Fruit fly (Drosophila melanogaster) whole organism, wandering third instar larva: ENCODE data around the gene Met.
A peak's percentile ranks its signal among the peaks of the same experiment; 100 is the strongest.

Experiments
- Abd-B ChIP-seq: fragments of >200 bp; optimal IDR thresholded peaks from 2 replicates; lab custom pipeline; 2017; ENCODE audit warnings: missing biosample characterization, missing genetic modification characterization
- CG32264 ChIP-seq: fragments of 200-800 bp; sonication (Bioruptor generic); optimal IDR thresholded peaks from 2 replicates; lab custom pipeline; 2016; ENCODE audit warnings: missing biosample characterization, missing genetic modification characterization
- CG9705 ChIP-seq: fragments of 200-800 bp; sonication (Bioruptor generic); optimal IDR thresholded peaks from 2 replicates; lab custom pipeline; 2018; ENCODE audit warnings: missing biosample characterization, mild to moderate bottlenecking, missing genetic modification characterization
- CrebA ChIP-seq: fragments of 200-800 bp; sonication (Bioruptor generic); optimal IDR thresholded peaks from 2 replicates; lab custom pipeline; 2016; ENCODE audit warnings: missing biosample characterization, mild to moderate bottlenecking, missing genetic modification characterization, borderline replicate concordance
- Dfd ChIP-seq: fragments of >200 bp; optimal IDR thresholded peaks from 2 replicates; lab custom pipeline; 2017; ENCODE audit warnings: missing biosample characterization, missing genetic modification characterization
- Dif ChIP-seq: fragments of 200-275, 200-300 bp; sonication (Bioruptor generic); optimal IDR thresholded peaks from 2 replicates; lab custom pipeline; 2018; ENCODE audit warnings: missing biosample characterization, missing genetic modification characterization; ENCODE audit not compliant: partially characterized antibody
- GATAd ChIP-seq: sonication (Bioruptor generic); optimal IDR thresholded peaks from 2 replicates; lab custom pipeline; 2016; ENCODE audit warnings: missing biosample characterization, missing genetic modification characterization
- HLH106 ChIP-seq: fragments of 200-800 bp; optimal IDR thresholded peaks from 3 replicates; lab custom pipeline; 2019; ENCODE audit warnings: missing biosample characterization, mild to moderate bottlenecking, missing genetic modification characterization, moderate library complexity
- Hnf4 ChIP-seq: fragments of 200-800 bp; sonication (Bioruptor generic); optimal IDR thresholded peaks from 2 replicates; lab custom pipeline; 2016; ENCODE audit warnings: missing biosample characterization, mild to moderate bottlenecking, missing genetic modification characterization
- Hr78 ChIP-seq: fragments of >200 bp; optimal IDR thresholded peaks from 2 replicates; lab custom pipeline; 2017; ENCODE audit warnings: missing biosample characterization, missing genetic modification characterization
- Hr83 ChIP-seq: fragments of 200-300 bp; sonication (Bioruptor generic); optimal IDR thresholded peaks from 2 replicates; lab custom pipeline; 2016; ENCODE audit warnings: missing biosample characterization, mild to moderate bottlenecking, missing genetic modification characterization, moderate library complexity; ENCODE audit not compliant: poor library complexity, severe bottlenecking
- Jra ChIP-seq: sonication (Bioruptor generic); optimal IDR thresholded peaks from 2 replicates; lab custom pipeline; 2016; ENCODE audit warnings: missing biosample characterization, missing genetic modification characterization
- Mio ChIP-seq: sonication (Bioruptor generic); optimal IDR thresholded peaks from 2 replicates; lab custom pipeline; 2016; ENCODE audit warnings: missing biosample characterization, missing genetic modification characterization
- Myc ChIP-seq: fragments of >200 bp; optimal IDR thresholded peaks from 2 replicates; lab custom pipeline; 2017
- N ChIP-seq: fragments of >200 bp; optimal IDR thresholded peaks from 2 replicates; lab custom pipeline; 2018; ENCODE audit warnings: missing biosample characterization, missing external identifiers, missing genetic modification characterization
- OdsH ChIP-seq: fragments of 200-800 bp; sonication (Bioruptor generic); optimal IDR thresholded peaks from 2 replicates; lab custom pipeline; 2016; ENCODE audit warnings: missing biosample characterization, mild to moderate bottlenecking, missing genetic modification characterization
- Rel ChIP-seq, 2 experiments: fragments of 200-800 bp; sonication (Bioruptor generic) in 1 of 2; optimal IDR thresholded peaks; 2 replicates in 1 of 2; 3 replicates in 1 of 2; lab custom pipeline; 2016 to 2019; ENCODE audit warnings: mild to moderate bottlenecking in 2 of 2, missing biosample characterization in 2 of 2, missing genetic modification characterization in 2 of 2, moderate library complexity in 1 of 2
- Sp1 ChIP-seq: fragments of 200-800 bp; sonication (Bioruptor generic); optimal IDR thresholded peaks from 3 replicates; lab custom pipeline; 2019; ENCODE audit warnings: missing biosample characterization, mild to moderate bottlenecking, missing genetic modification characterization, moderate library complexity
- Vsx2 ChIP-seq: fragments of 200-300, 225-300 bp; sonication (Bioruptor generic); optimal IDR thresholded peaks from 2 replicates; lab custom pipeline; 2018; ENCODE audit warnings: missing biosample characterization, missing genetic modification characterization; ENCODE audit not compliant: partially characterized antibody
- br ChIP-seq: fragments of 200-800 bp; sonication (Bioruptor generic); optimal IDR thresholded peaks from 2 replicates; lab custom pipeline; 2016; ENCODE audit warnings: missing biosample characterization, missing genetic modification characterization
- brk ChIP-seq: fragments of 200-800 bp; sonication (Bioruptor generic); optimal IDR thresholded peaks from 2 replicates; lab custom pipeline; 2016; ENCODE audit warnings: missing biosample characterization, mild to moderate bottlenecking, missing genetic modification characterization
- dl ChIP-seq, 2 experiments: fragments of 175-275, 200-275 bp in 1 of 2; fragments of 200-275 bp in 1 of 2; sonication (Bioruptor generic); optimal IDR thresholded peaks; lab custom pipeline; 2018; ENCODE audit warnings: mild to moderate bottlenecking in 2 of 2, missing biosample characterization in 2 of 2, missing genetic modification characterization in 2 of 2, moderate library complexity in 2 of 2; ENCODE audit not compliant: partially characterized antibody in 2 of 2, insufficient read depth in 1 of 2
- dmrt93B ChIP-seq: fragments of 200-800 bp; sonication (Bioruptor generic); optimal IDR thresholded peaks from 2 replicates; lab custom pipeline; 2018; ENCODE audit warnings: missing biosample characterization, mild to moderate bottlenecking, missing genetic modification characterization
- dsf ChIP-seq: sonication (Bioruptor generic); optimal IDR thresholded peaks from 2 replicates; lab custom pipeline; 2016; ENCODE audit warnings: missing biosample characterization, missing genetic modification characterization, borderline replicate concordance
- ey ChIP-seq: fragments of 200-800 bp; sonication (Bioruptor generic); optimal IDR thresholded peaks from 2 replicates; lab custom pipeline; 2016; ENCODE audit warnings: missing biosample characterization, missing genetic modification characterization
- foxo ChIP-seq, 2 experiments: fragments of 200-800 bp; sonication (Bioruptor generic); optimal IDR thresholded peaks; 2 replicates in 1 of 2; 3 replicates in 1 of 2; lab custom pipeline; 2016 to 2017; ENCODE audit warnings: missing biosample characterization in 2 of 2, missing genetic modification characterization in 2 of 2
- fru ChIP-seq: fragments of 200-800 bp; sonication (Bioruptor generic); optimal IDR thresholded peaks from 3 replicates; lab custom pipeline; 2016; ENCODE audit warnings: missing biosample characterization, mild to moderate bottlenecking, missing genetic modification characterization
- h ChIP-seq: fragments of 200-800 bp; sonication (Bioruptor generic); optimal IDR thresholded peaks from 3 replicates; lab custom pipeline; 2016; ENCODE audit warnings: missing biosample characterization, mild to moderate bottlenecking, missing genetic modification characterization
- jim ChIP-seq: fragments of 175-275, 200-325 bp; sonication (Bioruptor generic); optimal IDR thresholded peaks from 2 replicates; lab custom pipeline; 2016; ENCODE audit warnings: missing biosample characterization, mild to moderate bottlenecking, missing genetic modification characterization
- lola ChIP-seq: fragments of >200 bp; optimal IDR thresholded peaks from 2 replicates; lab custom pipeline; 2017; ENCODE audit warnings: missing biosample characterization, missing genetic modification characterization
- pan ChIP-seq: fragments of >200 bp; optimal IDR thresholded peaks from 2 replicates; lab custom pipeline; 2017
- psq ChIP-seq: fragments of 200-800 bp; sonication (Bioruptor generic); optimal IDR thresholded peaks from 3 replicates; lab custom pipeline; 2017; ENCODE audit warnings: missing biosample characterization, mild to moderate bottlenecking, missing genetic modification characterization, moderate library complexity
- rgr ChIP-seq: fragments of 200-800 bp; sonication (Bioruptor generic); optimal IDR thresholded peaks from 3 replicates; lab custom pipeline; 2016; ENCODE audit warnings: missing biosample characterization, mild to moderate bottlenecking, missing genetic modification characterization
- sage ChIP-seq: fragments of 200-800 bp; sonication (Bioruptor generic); optimal IDR thresholded peaks from 2 replicates; lab custom pipeline; 2016; ENCODE audit warnings: missing biosample characterization, mild to moderate bottlenecking, missing genetic modification characterization
- sv ChIP-seq: fragments of 200-800 bp; sonication (Bioruptor generic); optimal IDR thresholded peaks from 3 replicates; lab custom pipeline; 2016; ENCODE audit warnings: missing biosample characterization, missing genetic modification characterization
- tai ChIP-seq: sonication (Bioruptor generic); optimal IDR thresholded peaks from 2 replicates; lab custom pipeline; 2016; ENCODE audit warnings: missing biosample characterization, missing genetic modification characterization
- usp ChIP-seq: fragments of >200 bp; optimal IDR thresholded peaks from 2 replicates; lab custom pipeline; 2017; ENCODE audit warnings: missing biosample characterization, missing genetic modification characterization
- woc ChIP-seq: sonication (Bioruptor generic); optimal IDR thresholded peaks from 2 replicates; lab custom pipeline; 2016; ENCODE audit warnings: missing biosample characterization, mild to moderate bottlenecking, missing genetic modification characterization

Gene Met

dm6 chrX:11572270-11572914 lies 43.5 kb upstream of the Met start, which contains the start of the genes Kmn1 and Reepl1:
Kmn1 (minus strand) TSS chrX:11572442.
Reepl1 (plus strand) TSS chrX:11572707.
- TF ChIP-seq Hnf4 (GFP tag; lab: Kevin White, UChicago) (no peak), dmrt93B (GFP tag; lab: Kevin White, UChicago) (no peak), Sp1 (GFP tag; lab: Kevin White, UChicago) (peak; percentile 19), OdsH (no peak), Hr83 (GFP tag; lab: Kevin White, UChicago) (no peak), tai (no peak), h (no peak), Rel (GFP tag; optimal IDR thresholded peaks at IDR 0.05; lab: Kevin White, UChicago) (no peak), Rel (tag; optimal IDR thresholded peaks at IDR 0.05; lab: Kevin White, UChicago) (no peak), Mio (no peak), Jra (no peak), sage (no peak), foxo (GFP tag; optimal IDR thresholded peaks at IDR 0.05; lab: Kevin White, UChicago) (peak in 1 of 2 experiments; percentile 40), jim (GFP tag; lab: Kevin White, UChicago) (no peak), Myc (peak; percentile 58), usp (GFP tag; lab: Kevin White, UChicago) (no peak), N (GFP tag; lab: Kevin White, UChicago) (no peak), sv (GFP tag; lab: Kevin White, UChicago) (no peak), rgr (GFP tag; lab: Kevin White, UChicago) (peak; percentile 1), GATAd (no peak), br (GFP tag; lab: Kevin White, UChicago) (no peak), ey (GFP tag; lab: Kevin White, UChicago) (no peak), Vsx2 (GFP tag; lab: Kevin White, UChicago) (no peak), Dif (GFP tag; lab: Kevin White, UChicago) (no peak), CrebA (GFP tag; lab: Kevin White, UChicago) (no peak), dl (GFP tag; optimal IDR thresholded peaks at IDR 0.05; lab: Kevin White, UChicago; ENCODE audit: insufficient read depth in 1 of 2, partially characterized antibody in 2 of 2) (no peak), CG32264 (no peak), CG9705 (GFP tag; lab: Kevin White, UChicago) (no peak), Hr78 (GFP tag; lab: Kevin White, UChicago) (no peak), HLH106 (tag; lab: Kevin White, UChicago) (peak; percentile 19), pan (lab: Kevin White, UChicago) (no peak), brk (GFP tag; lab: Kevin White, UChicago) (no peak), dsf (GFP tag; lab: Kevin White, UChicago) (no peak), psq (GFP tag; lab: Kevin White, UChicago) (no peak), woc (peak; percentile 21)

dm6 chrX:11573529-11573928 lies 42.4 kb upstream of the Met start, which contains the start of gene CG11696:
CG11696 (plus strand) TSS chrX:11573731.
- peak; percentile 62 for TF ChIP-seq Myc
- TF ChIP-seq usp (GFP tag; lab: Kevin White, UChicago), result no peak

DNA sequence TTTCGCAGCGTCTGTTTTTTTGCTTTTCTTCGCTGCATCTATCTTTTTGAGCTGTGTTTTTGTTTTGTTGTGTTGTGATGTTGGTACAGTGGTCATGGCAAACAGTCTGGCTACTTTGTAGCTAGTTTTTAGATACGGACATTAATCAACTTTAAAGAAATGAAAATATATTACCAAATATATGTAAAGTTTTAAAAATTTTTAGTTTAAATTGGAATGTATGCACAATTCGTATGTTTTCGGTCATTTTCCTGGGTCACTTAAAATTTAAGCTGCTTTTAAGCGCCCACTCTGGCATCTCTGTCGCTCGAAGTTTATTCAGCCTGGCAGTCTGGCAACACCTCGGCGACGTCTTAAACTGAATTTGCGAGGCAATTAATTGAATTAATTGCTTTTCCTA lies 39.4 kb upstream of the Met start, which contains the start of gene CG11695:
TSS of gene CG11695 (plus strand) at position 344 of the 400 bp plus-strand sequence.
- TF ChIP-seq CrebA (GFP tag; lab: Kevin White, UChicago), result no peak
- no peak for TF ChIP-seq usp (GFP tag; lab: Kevin White, UChicago)
- no peak for TF ChIP-seq Jra
- TF ChIP-seq Hnf4 (GFP tag; lab: Kevin White, UChicago), result no peak
- peak in 1 of 2 experiments; percentile 82 for TF ChIP-seq foxo (GFP tag; optimal IDR thresholded peaks at IDR 0.05; lab: Kevin White, UChicago)
- TF ChIP-seq CG9705 (GFP tag; lab: Kevin White, UChicago), result peak; percentile 77
- peak; percentile 58 for TF ChIP-seq psq (GFP tag; lab: Kevin White, UChicago)
- peak; percentile 75 for TF ChIP-seq Sp1 (GFP tag; lab: Kevin White, UChicago)
- peak; percentile 85 for TF ChIP-seq woc
- peak; percentile 77 for TF ChIP-seq rgr (GFP tag; lab: Kevin White, UChicago)
- peak; percentile 72 for TF ChIP-seq h
- TF ChIP-seq br (GFP tag; lab: Kevin White, UChicago), result peak; percentile 51
- TF ChIP-seq Abd-B, result no peak
- TF ChIP-seq CG32264, result no peak
- no peak for TF ChIP-seq Rel (GFP tag; optimal IDR thresholded peaks at IDR 0.05; lab: Kevin White, UChicago)
- TF ChIP-seq Rel (tag; optimal IDR thresholded peaks at IDR 0.05; lab: Kevin White, UChicago), result peak; percentile 48
- peak; percentile 85 for TF ChIP-seq HLH106 (tag; lab: Kevin White, UChicago)
- TF ChIP-seq jim (GFP tag; lab: Kevin White, UChicago), result no peak
- TF ChIP-seq N (GFP tag; lab: Kevin White, UChicago), result no peak
- TF ChIP-seq Dfd (GFP tag; lab: Kevin White, UChicago), result no peak
- TF ChIP-seq lola, result no peak
- no peak for TF ChIP-seq GATAd
- TF ChIP-seq fru, result peak; percentile 64
- TF ChIP-seq sage, result no peak
- no peak for TF ChIP-seq dl (GFP tag; optimal IDR thresholded peaks at IDR 0.05; lab: Kevin White, UChicago; ENCODE audit: insufficient read depth in 1 of 2, partially characterized antibody in 2 of 2)
- TF ChIP-seq Dif (GFP tag; lab: Kevin White, UChicago), result no peak
- no peak for TF ChIP-seq Vsx2 (GFP tag; lab: Kevin White, UChicago)
- TF ChIP-seq dmrt93B (GFP tag; lab: Kevin White, UChicago), result peak; percentile 50
- TF ChIP-seq ey (GFP tag; lab: Kevin White, UChicago), result peak; percentile 63
- TF ChIP-seq pan (lab: Kevin White, UChicago), result no peak
- TF ChIP-seq Mio, result no peak
- no peak for TF ChIP-seq Hr78 (GFP tag; lab: Kevin White, UChicago)
- TF ChIP-seq OdsH, result peak; percentile 67
- TF ChIP-seq dsf (GFP tag; lab: Kevin White, UChicago), result no peak
- peak; percentile 41 for TF ChIP-seq sv (GFP tag; lab: Kevin White, UChicago)
- peak; percentile 94 for TF ChIP-seq Myc
- no peak for TF ChIP-seq tai
- no peak for TF ChIP-seq Hr83 (GFP tag; lab: Kevin White, UChicago)
- TF ChIP-seq brk (GFP tag; lab: Kevin White, UChicago), result no peak
- TF ChIP-seq, all 38 proteins: peak for 16
